Worm (Caenorhabditis elegans) whole organism, late embryonic: ENCODE measurements around the gene srt-63.

Source experiments
- C08G9.2 ChIP-seq: sonication (generic microtip); optimal IDR thresholded peaks from 2 replicates; lab custom pipeline; 2016; ENCODE audit warnings: mild to moderate bottlenecking, missing genetic modification characterization, moderate library complexity, missing compliant biosample characterization
- C38D4.7 ChIP-seq: fragments of 200-800 bp; sonication (Bioruptor generic); optimal IDR thresholded peaks from 2 replicates; lab custom pipeline; 2018; ENCODE audit warnings: mild to moderate bottlenecking, missing genetic modification characterization, moderate library complexity, missing compliant biosample characterization
- F13H6.1 ChIP-seq: sonication (generic microtip); optimal IDR thresholded peaks from 2 replicates; lab custom pipeline; 2016; ENCODE audit warnings: missing genetic modification characterization, missing compliant biosample characterization
- K02D7.2 ChIP-seq: sonication (generic microtip); optimal IDR thresholded peaks from 2 replicates; lab custom pipeline; 2017; ENCODE audit warnings: mild to moderate bottlenecking, missing genetic modification characterization, missing compliant biosample characterization
- ceh-18 ChIP-seq: sonication (generic microtip); optimal IDR thresholded peaks from 2 replicates; lab custom pipeline; 2016; ENCODE audit warnings: missing genetic modification characterization, missing compliant biosample characterization
- ceh-19 ChIP-seq: fragments of 200-800 bp; sonication (Bioruptor generic); optimal IDR thresholded peaks from 2 replicates; lab custom pipeline; 2018; ENCODE audit warnings: mild to moderate bottlenecking, missing genetic modification characterization, missing compliant biosample characterization
- ceh-22 ChIP-seq: sonication (generic microtip); optimal IDR thresholded peaks from 2 replicates; lab custom pipeline; 2017; ENCODE audit warnings: missing biosample characterization, missing genetic modification characterization
- ceh-30 ChIP-seq: fragments of 150-350 bp; optimal IDR thresholded peaks from 2 replicates; lab custom pipeline; 2014; ENCODE audit warnings: missing biosample characterization, missing genetic modification characterization
- ceh-31 ChIP-seq: sonication (generic microtip); optimal IDR thresholded peaks from 2 replicates; lab custom pipeline; 2016; ENCODE audit warnings: missing genetic modification characterization, missing compliant biosample characterization
- ceh-45 ChIP-seq: fragments of 200-800 bp; sonication (Bioruptor generic); IDR thresholded peaks from 2 replicates; pipeline ENCODE4 v1.3.6; 2022; ENCODE audit warnings: missing genetic modification reagents, missing genetic modification characterization, missing compliant biosample characterization
- ceh-48 ChIP-seq: sonication (generic microtip); optimal IDR thresholded peaks from 2 replicates; lab custom pipeline; 2016; ENCODE audit warnings: missing genetic modification characterization, inconsistent platforms, missing compliant biosample characterization
- che-1 ChIP-seq: sonication (generic microtip); optimal IDR thresholded peaks from 2 replicates; lab custom pipeline; 2016; ENCODE audit warnings: mild to moderate bottlenecking, missing genetic modification characterization, missing compliant biosample characterization
- dve-1 ChIP-seq: sonication (generic microtip); optimal IDR thresholded peaks from 2 replicates; lab custom pipeline; 2017; ENCODE audit warnings: antibody characterized with exemption, mild to moderate bottlenecking, missing genetic modification characterization, missing compliant biosample characterization
- elt-2 ChIP-seq: sonication (generic microtip); optimal IDR thresholded peaks from 2 replicates; lab custom pipeline; 2016; ENCODE audit warnings: missing genetic modification reagents, missing genetic modification characterization, missing compliant biosample characterization
- elt-4 ChIP-seq: sonication (generic microtip); optimal IDR thresholded peaks from 2 replicates; lab custom pipeline; 2016; ENCODE audit warnings: missing genetic modification characterization, missing compliant biosample characterization
- eyg-1 ChIP-seq: sonication (generic microtip); optimal IDR thresholded peaks from 2 replicates; lab custom pipeline; 2016; ENCODE audit warnings: missing genotype, missing genetic modification characterization, missing compliant biosample characterization
- fkh-10 ChIP-seq: fragments of 150-350 bp; optimal IDR thresholded peaks from 2 replicates; lab custom pipeline; 2014; ENCODE audit warnings: missing biosample characterization, missing genetic modification reagents, missing genetic modification characterization
- fkh-6 ChIP-seq: sonication (generic microtip); optimal IDR thresholded peaks from 2 replicates; lab custom pipeline; 2016; ENCODE audit warnings: missing genetic modification characterization, missing compliant biosample characterization
- gmeb-2 ChIP-seq: sonication (generic microtip); optimal IDR thresholded peaks from 2 replicates; lab custom pipeline; 2016; ENCODE audit warnings: missing genetic modification characterization, inconsistent platforms, missing compliant biosample characterization
- hlh-15 ChIP-seq: sonication (generic microtip); optimal IDR thresholded peaks from 2 replicates; lab custom pipeline; 2016; ENCODE audit warnings: missing genetic modification characterization, missing compliant biosample characterization
- hlh-8 ChIP-seq: sonication (generic microtip); optimal IDR thresholded peaks from 2 replicates; lab custom pipeline; 2016; ENCODE audit warnings: missing genotype, missing genetic modification characterization, missing compliant biosample characterization
- madf-2 ChIP-seq: sonication (generic microtip); optimal IDR thresholded peaks from 2 replicates; lab custom pipeline; 2017; ENCODE audit warnings: missing genetic modification characterization, missing compliant biosample characterization
- npax-4 ChIP-seq: sonication (generic microtip); optimal IDR thresholded peaks from 2 replicates; lab custom pipeline; 2016; ENCODE audit warnings: missing genetic modification characterization, missing compliant biosample characterization
- pax-1 ChIP-seq: fragments of 150-350 bp; optimal IDR thresholded peaks from 2 replicates; lab custom pipeline; 2014; ENCODE audit warnings: missing biosample characterization, missing genetic modification characterization
- pha-4 ChIP-seq: fragments of 150-350 bp; optimal IDR thresholded peaks from 2 replicates; lab custom pipeline; 2018; ENCODE audit warnings: missing biosample characterization, missing genetic modification reagents, missing genetic modification characterization
- ref-2 ChIP-seq: sonication (generic microtip); optimal IDR thresholded peaks from 2 replicates; lab custom pipeline; 2016; ENCODE audit warnings: missing genetic modification characterization, missing compliant biosample characterization
- sdc-2 ChIP-seq: sonication (generic microtip); optimal IDR thresholded peaks from 2 replicates; lab custom pipeline; 2016; ENCODE audit warnings: missing genotype, missing genetic modification characterization, missing compliant biosample characterization
- tbx-7 ChIP-seq: sonication (generic microtip); optimal IDR thresholded peaks from 2 replicates; lab custom pipeline; 2016; ENCODE audit warnings: missing genotype, missing genetic modification characterization, missing compliant biosample characterization
- unc-3 ChIP-seq, 2 experiments: fragments of 200-800 bp in 1 of 2; sonication (Bioruptor generic) in 1 of 2; sonication (generic microtip) in 1 of 2; conservative IDR thresholded peaks in 1 of 2; optimal IDR thresholded peaks in 1 of 2; 2 replicates each; pipeline versions ENCODE4 v1.3.6 to Lab custom; 2016 to 2022; ENCODE audit warnings: missing compliant biosample characterization in 2 of 2, missing genetic modification characterization in 2 of 2, missing genetic modification reagents in 1 of 2
- unc-55 ChIP-seq: sonication (generic microtip); optimal IDR thresholded peaks from 2 replicates; lab custom pipeline; 2017; ENCODE audit warnings: missing biosample characterization, missing genetic modification reagents, missing genetic modification characterization
- unc-86 ChIP-seq: sonication (generic microtip); optimal IDR thresholded peaks from 2 replicates; lab custom pipeline; 2016; ENCODE audit warnings: missing genetic modification characterization, missing compliant biosample characterization
- zip-5 ChIP-seq: sonication (generic microtip); optimal IDR thresholded peaks from 2 replicates; lab custom pipeline; 2016; ENCODE audit warnings: missing genetic modification characterization, missing compliant biosample characterization
- ztf-16 ChIP-seq: sonication (generic microtip); optimal IDR thresholded peaks from 2 replicates; lab custom pipeline; 2017; ENCODE audit warnings: missing genetic modification characterization, missing compliant biosample characterization

The srt-63 gene

DNA sequence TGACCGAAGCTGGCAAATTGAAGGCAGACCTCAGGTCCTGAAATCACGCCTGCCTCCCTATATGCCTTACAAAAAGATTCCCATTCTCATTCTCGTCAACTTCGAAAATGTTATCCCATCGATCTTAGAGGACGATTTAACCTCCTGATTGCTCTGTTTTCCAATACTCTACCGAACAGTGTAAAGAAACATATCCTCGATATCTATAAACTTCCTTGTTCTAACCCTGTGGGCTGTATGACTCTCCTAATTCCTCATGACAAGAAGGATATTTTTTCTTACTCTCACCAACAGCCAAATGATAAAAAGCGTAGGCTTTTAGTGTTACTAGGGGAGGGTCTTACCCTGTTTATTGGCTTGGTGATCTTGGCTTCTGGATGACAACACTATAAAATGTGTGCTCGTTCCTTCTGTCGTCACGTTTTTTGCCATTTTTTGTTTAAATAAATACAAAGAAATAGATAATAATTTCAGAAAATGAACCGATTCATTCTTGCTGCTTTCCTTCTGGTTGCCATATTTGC, 17.7 kb upstream of the srt-63 start, which contains the start of gene T28A11.4:
T28A11.4 (plus strand) TSS at position 474 of the 524 bp plus-strand sequence.
- TF ChIP-seq elt-2 (tag; lab: Kevin White, UChicago), result no peak
- TF ChIP-seq C38D4.7 (GFP tag; lab: Kevin White, UChicago), result no peak
- TF ChIP-seq madf-2 (tag; lab: Kevin White, UChicago), result no peak
- TF ChIP-seq tbx-7 (tag; lab: Kevin White, UChicago), result no peak
- no peak for TF ChIP-seq gmeb-2 (tag; lab: Kevin White, UChicago)
- no peak for TF ChIP-seq unc-3 (GFP tag; conservative IDR thresholded peaks at IDR 0.05; lab: Robert Waterston, UW)
- no peak for TF ChIP-seq unc-3 (tag; optimal IDR thresholded peaks at IDR 0.05; lab: Kevin White, UChicago)
- TF ChIP-seq npax-4 (tag; lab: Kevin White, UChicago), result no peak

DNA sequence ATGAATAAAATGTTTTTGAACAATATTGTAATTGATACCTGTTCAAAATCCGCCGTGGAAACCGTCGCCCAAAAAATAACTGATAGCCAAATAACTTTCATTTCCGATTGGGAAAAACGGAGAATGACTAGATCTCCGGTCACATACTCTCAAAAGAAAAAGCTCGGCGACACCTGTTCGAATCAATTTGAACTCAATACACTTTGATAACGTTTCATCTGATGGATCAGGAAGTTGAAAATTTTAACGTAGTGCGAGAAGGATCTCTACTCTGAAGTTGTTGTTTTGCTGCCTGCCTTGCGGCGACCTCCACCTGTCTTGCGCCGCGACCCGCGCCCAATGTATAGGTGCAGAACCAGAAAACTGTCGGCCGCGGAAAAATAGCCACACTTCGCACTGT, 17.2 kb upstream of the srt-63 start, which contains the start of gene T28A11.20:
T28A11.20 (minus strand) TSS at position 101 of the 400 bp plus-strand sequence.
- no peak for TF ChIP-seq ztf-16 (tag; lab: Kevin White, UChicago)
- no peak for TF ChIP-seq ceh-48 (tag; lab: Kevin White, UChicago)
- TF ChIP-seq fkh-6 (tag; lab: Kevin White, UChicago), result no peak
- no peak for TF ChIP-seq ceh-22 (tag; lab: Kevin White, UChicago)
- TF ChIP-seq, all 69 proteins: peak for 0

DNA sequence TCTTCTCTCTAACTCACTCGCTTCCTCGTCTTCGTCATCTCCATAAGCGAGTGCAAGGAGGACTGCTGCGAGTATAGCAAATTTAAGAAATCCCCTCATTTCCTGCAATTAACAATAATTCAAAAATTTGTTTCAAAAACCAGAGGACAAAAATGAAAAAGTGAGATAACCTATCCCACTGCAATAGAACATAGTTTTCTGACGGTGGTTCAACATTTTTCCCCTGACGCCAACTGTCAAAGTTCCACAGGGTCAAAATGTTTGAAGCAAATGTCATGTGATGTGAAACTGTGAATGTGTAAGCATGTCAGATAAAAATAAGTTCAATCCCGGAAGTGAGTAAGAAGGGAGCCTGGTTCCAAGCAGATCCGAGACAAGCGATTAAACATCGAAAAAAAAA, 13.5 kb upstream of the srt-63 start, which contains the start of gene T28A11.19:
T28A11.19 (minus strand) TSS at position 108 of the 400 bp plus-strand sequence.
- TF ChIP-seq C08G9.2 (tag; lab: Kevin White, UChicago) (no peak), ztf-16 (tag; lab: Kevin White, UChicago) (no peak), pha-4 (no peak), unc-86 (tag; lab: Kevin White, UChicago) (no peak), madf-2 (tag; lab: Kevin White, UChicago) (no peak), eyg-1 (tag; lab: Kevin White, UChicago) (no peak), K02D7.2 (no peak), ref-2 (tag; lab: Kevin White, UChicago) (no peak), ceh-31 (tag; lab: Kevin White, UChicago) (no peak), npax-4 (tag; lab: Kevin White, UChicago) (no peak), ceh-45 (GFP tag; lab: Robert Waterston, UW) (no peak)

DNA sequence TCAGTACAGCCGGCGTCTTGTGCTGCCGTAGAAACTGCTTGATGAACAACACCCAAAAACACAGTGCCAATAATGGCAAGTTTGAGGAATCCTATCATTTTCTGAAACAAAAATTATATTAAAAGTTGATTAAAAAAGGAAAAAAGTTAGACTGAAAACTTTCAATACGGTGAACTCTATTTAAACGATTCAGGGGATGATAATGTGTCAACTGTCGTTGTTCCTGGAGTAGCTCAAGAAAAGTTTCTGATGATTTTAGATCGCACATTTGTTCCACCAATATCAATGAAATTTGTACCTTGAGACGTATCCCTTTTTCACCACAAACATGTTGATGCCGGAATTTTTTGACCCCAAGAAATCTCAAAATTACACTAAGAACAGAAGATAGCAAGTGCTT, 12.0 kb upstream of the srt-63 start, which contains the start of gene T28A11.18:
T28A11.18 (minus strand) TSS at position 101 of the 400 bp plus-strand sequence.
- TF ChIP-seq F13H6.1 (tag; lab: Kevin White, UChicago), result no peak
- TF ChIP-seq ceh-30 (tag; lab: Kevin White, UChicago), result no peak
- no peak for TF ChIP-seq fkh-10 (GFP tag; lab: Kevin White, UChicago)
- TF ChIP-seq hlh-15 (tag; lab: Kevin White, UChicago), result no peak
- no peak for TF ChIP-seq unc-3 (GFP tag; conservative IDR thresholded peaks at IDR 0.05; lab: Robert Waterston, UW)
- TF ChIP-seq unc-3 (tag; optimal IDR thresholded peaks at IDR 0.05; lab: Kevin White, UChicago), result no peak
- no peak for TF ChIP-seq zip-5
- TF ChIP-seq pax-1 (tag; lab: Kevin White, UChicago), result no peak

DNA sequence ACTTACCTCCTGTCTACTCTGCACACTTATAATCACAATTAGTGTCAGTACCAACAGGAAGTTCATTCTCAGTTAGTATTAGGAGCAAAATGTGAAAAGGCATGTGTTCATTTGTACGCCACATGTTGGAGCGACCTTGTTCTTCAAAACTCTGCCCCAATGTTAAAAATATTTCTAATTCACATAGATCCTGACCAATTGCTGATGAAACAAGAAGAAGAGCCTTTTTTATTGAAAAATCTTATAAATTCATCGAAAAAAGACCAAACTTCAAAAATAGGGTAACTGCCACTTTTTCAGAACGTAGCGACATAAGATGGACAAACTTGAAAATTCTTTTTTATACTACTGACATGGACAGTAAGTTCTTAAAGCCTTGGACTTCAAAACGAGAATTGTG, 10.2 kb upstream of the srt-63 start, which contains the start of gene T28A11.17:
T28A11.17 (minus strand) TSS at position 101 of the 400 bp plus-strand sequence.
- TF ChIP-seq ceh-19 (GFP tag; lab: Kevin White, UChicago), result no peak
- TF ChIP-seq dve-1 (tag; lab: Kevin White, UChicago), result no peak
- TF ChIP-seq unc-55 (GFP tag; lab: Kevin White, UChicago), result no peak
- TF ChIP-seq hlh-15 (tag; lab: Kevin White, UChicago), result no peak
- no peak for TF ChIP-seq che-1 (tag; lab: Kevin White, UChicago)
- TF ChIP-seq sdc-2 (tag; lab: Kevin White, UChicago), result no peak
- no peak for TF ChIP-seq C08G9.2 (tag; lab: Kevin White, UChicago)
- TF ChIP-seq elt-4, result no peak
- TF ChIP-seq unc-3 (GFP tag; conservative IDR thresholded peaks at IDR 0.05; lab: Robert Waterston, UW), result no peak
- TF ChIP-seq unc-3 (tag; optimal IDR thresholded peaks at IDR 0.05; lab: Kevin White, UChicago), result no peak
- TF ChIP-seq ceh-48 (tag; lab: Kevin White, UChicago), result no peak
- no peak for TF ChIP-seq hlh-8 (tag; lab: Kevin White, UChicago)
- TF ChIP-seq ceh-18 (tag; lab: Kevin White, UChicago), result no peak
- TF ChIP-seq, all 69 proteins: peak for 0
